In genomic region chr2L:14552141-14552748, dm6 we compare ENCODE assay signal across 1 fruit fly cellular context.
TF ChIP-seq lines count a peak whose summit lies in the region.

No protein-coding gene starts in this region.

TF ChIP-seq in whole organism, embryonic, 481 proteins besides CTCF, POLR2A, EP300 and RAD21 (continued from another document and continues in another):
- TF ChIP-seq CG17829 (tag; optimal IDR thresholded peaks at IDR 0.05; lab: Kevin White, UChicago) (peak; percentile 71), CG18476 (GFP tag; optimal IDR thresholded peaks at IDR 0.05; lab: Kevin White, UChicago) (peak; percentile 46), CG10321 (GFP tag; IDR thresholded peaks at IDR 0.05; lab: Robert Waterston, UW) (no peak), chm (GFP tag; IDR thresholded peaks at IDR 0.05; lab: Robert Waterston, UW) (peak; percentile 76), fru (optimal IDR thresholded peaks at IDR 0.05; lab: Kevin White, UChicago) (no peak), lola (GFP tag; optimal IDR thresholded peaks at IDR 0.05; lab: Kevin White, UChicago) (peak in 1 of 3 experiments; percentile 81), Awh (GFP tag; IDR thresholded peaks at IDR 0.05; lab: Robert Waterston, UW) (0 out of 2 replicates have a peak, but pooled peaks have one; percentile 21), bowl (GFP tag; IDR thresholded peaks at IDR 0.05; lab: Robert Waterston, UW) (no peak), CG12155 (GFP tag; optimal IDR thresholded peaks at IDR 0.05; lab: Kevin White, UChicago) (peak; percentile 29), tll (GFP tag; optimal IDR thresholded peaks at IDR 0.05; lab: Kevin White, UChicago) (peak in 1 of 2 experiments; percentile 8), esg (GFP tag; conservative IDR thresholded peaks at IDR 0.05; lab: Robert Waterston, UW) (no peak; the same call in 1 of the 2 replicates), dm (GFP tag; optimal IDR thresholded peaks at IDR 0.05; lab: Kevin White, UChicago) (peak; percentile 14), Xbp1 (GFP tag; optimal IDR thresholded peaks at IDR 0.05; lab: Kevin White, UChicago) (peak; percentile 64), CG7372 (GFP tag; IDR thresholded peaks at IDR 0.05; lab: Robert Waterston, UW) (no peak), Side (GFP tag; optimal IDR thresholded peaks at IDR 0.05; lab: Kevin White, UChicago) (peak; percentile 1), CG12659 (GFP tag; optimal IDR thresholded peaks at IDR 0.05; lab: Kevin White, UChicago) (peak; percentile 20), Abd-B (GFP tag; optimal IDR thresholded peaks at IDR 0.05; lab: Kevin White, UChicago) (no peak), al (GFP tag; IDR thresholded peaks at IDR 0.05; lab: Robert Waterston, UW) (no peak), Sin3A (optimal IDR thresholded peaks at IDR 0.05; lab: Kevin White, UChicago) (no peak), CG2712 (tag; optimal IDR thresholded peaks at IDR 0.05; lab: Kevin White, UChicago) (peak; percentile 78), grn (GFP tag; optimal IDR thresholded peaks at IDR 0.05; lab: Kevin White, UChicago) (no peak), CG2129 (GFP tag; IDR thresholded peaks at IDR 0.05; lab: Robert Waterston, UW; ENCODE audit: partially characterized antibody) (no peak), CoRest (tag; optimal IDR thresholded peaks at IDR 0.05; lab: Kevin White, UChicago) (peak; percentile 59), CG8359 (GFP tag; optimal IDR thresholded peaks at IDR 0.05; lab: Kevin White, UChicago; ENCODE audit: borderline replicate concordance) (peak; percentile 68), Hr39 (optimal IDR thresholded peaks at IDR 0.05; lab: Kevin White, UChicago) (no peak), CG11456 (GFP tag; IDR thresholded peaks at IDR 0.05; lab: Robert Waterston, UW) (no peak), Hr78 (GFP tag; optimal IDR thresholded peaks at IDR 0.05; lab: Kevin White, UChicago) (no peak), insv (GFP tag; optimal IDR thresholded peaks at IDR 0.05; lab: Kevin White, UChicago) (no peak), CG11093 (GFP tag; IDR thresholded peaks at IDR 0.05; lab: Robert Waterston, UW) (no peak), CG11085 (GFP tag; IDR thresholded peaks at IDR 0.05; lab: Robert Waterston, UW) (no peak), ATbp (GFP tag; optimal IDR thresholded peaks at IDR 0.05; lab: Kevin White, UChicago) (peak; percentile 63), sens-2 (GFP tag; IDR thresholded peaks at IDR 0.05; lab: Robert Waterston, UW) (0 out of 2 replicates have a peak, but pooled peaks have one; percentile 18), Asciz (GFP tag; optimal IDR thresholded peaks at IDR 0.05; lab: Kevin White, UChicago) (peak; percentile 22), CG8944 (GFP tag; optimal IDR thresholded peaks at IDR 0.05; lab: Kevin White, UChicago) (peak; percentile 54), jigr1 (GFP tag; IDR thresholded peaks at IDR 0.05; lab: Robert Waterston, UW) (no peak), Vsx1 (GFP tag; optimal IDR thresholded peaks at IDR 0.05; lab: Kevin White, UChicago) (peak; percentile 48), CG16815 (GFP tag; optimal IDR thresholded peaks at IDR 0.05; lab: Kevin White, UChicago) (peak; percentile 67), CG8388 (GFP tag; optimal IDR thresholded peaks at IDR 0.05; lab: Kevin White, UChicago) (peak; percentile 68), CG10274 (GFP tag; optimal IDR thresholded peaks at IDR 0.05; lab: Kevin White, UChicago) (no peak), grau (tag; optimal IDR thresholded peaks at IDR 0.05; lab: Kevin White, UChicago) (peak; percentile 61), vfl (GFP tag; optimal IDR thresholded peaks at IDR 0.05; lab: Kevin White, UChicago) (peak; percentile 12), cg (GFP tag; optimal IDR thresholded peaks at IDR 0.05; lab: Kevin White, UChicago) (no peak), sim (GFP tag; IDR thresholded peaks at IDR 0.05; lab: Robert Waterston, UW) (0 out of 2 replicates have a peak, but pooled peaks have one; percentile 31), Sry-β (GFP tag; optimal IDR thresholded peaks at IDR 0.05; lab: Kevin White, UChicago) (no peak), repo (GFP tag; optimal IDR thresholded peaks at IDR 0.05; lab: Kevin White, UChicago) (peak; percentile 33), Dip3 (GFP tag; optimal IDR thresholded peaks at IDR 0.05; lab: Kevin White, UChicago) (peak; percentile 25), Chrac-16 (GFP tag; optimal IDR thresholded peaks at IDR 0.05; lab: Kevin White, UChicago) (peak; percentile 62), CG10209 (GFP tag; optimal IDR thresholded peaks at IDR 0.05; lab: Kevin White, UChicago) (peak; percentile 61), CG33557 (GFP tag; optimal IDR thresholded peaks at IDR 0.05; lab: Kevin White, UChicago) (peak; percentile 27), kah (GFP tag; optimal IDR thresholded peaks at IDR 0.05; lab: Kevin White, UChicago) (no peak), az2 (GFP tag; optimal IDR thresholded peaks at IDR 0.05; lab: Kevin White, UChicago) (peak; percentile 54), CG8089 (GFP tag; optimal IDR thresholded peaks at IDR 0.05; lab: Kevin White, UChicago) (peak; percentile 64), Nf-YA (GFP tag; IDR thresholded peaks at IDR 0.05; lab: Robert Waterston, UW) (peak; percentile 49; the same call in 1 of the 2 replicates), CG17612 (GFP tag; IDR thresholded peaks at IDR 0.05; lab: Robert Waterston, UW) (no peak), sna (GFP tag; IDR thresholded peaks at IDR 0.05; lab: Robert Waterston, UW; ENCODE audit: partially characterized antibody) (no peak), Myb (GFP tag; optimal IDR thresholded peaks at IDR 0.05; lab: Kevin White, UChicago) (peak; percentile 43), CG42726 (GFP tag; IDR thresholded peaks at IDR 0.05; lab: Robert Waterston, UW; ENCODE audit: partially characterized antibody) (no peak), TFAM (GFP tag; optimal IDR thresholded peaks at IDR 0.05; lab: Kevin White, UChicago) (no peak), D (optimal IDR thresholded peaks at IDR 0.05; lab: Kevin White, UChicago) (no peak), D (GFP tag; optimal IDR thresholded peaks at IDR 0.05; lab: Kevin White, UChicago) (peak; percentile 56), h (optimal IDR thresholded peaks at IDR 0.05; lab: Kevin White, UChicago) (no peak), CG11723 (GFP tag; optimal IDR thresholded peaks at IDR 0.05; lab: Kevin White, UChicago) (peak; percentile 39), CG12219 (GFP tag; optimal IDR thresholded peaks at IDR 0.05; lab: Kevin White, UChicago) (peak; percentile 63), CG12744 (GFP tag; optimal IDR thresholded peaks at IDR 0.05; lab: Kevin White, UChicago) (peak; percentile 68), dmrt99B (tag; optimal IDR thresholded peaks at IDR 0.05; lab: Kevin White, UChicago) (peak; percentile 63), CG13296 (GFP tag; optimal IDR thresholded peaks at IDR 0.05; lab: Kevin White, UChicago) (no peak), Lpt (GFP tag; optimal IDR thresholded peaks at IDR 0.05; lab: Kevin White, UChicago) (no peak), ash1 (GFP tag; optimal IDR thresholded peaks at IDR 0.05; lab: Kevin White, UChicago) (no peak), Nf-YB (GFP tag; optimal IDR thresholded peaks at IDR 0.05; lab: Kevin White, UChicago) (peak; percentile 43), mirr (GFP tag; optimal IDR thresholded peaks at IDR 0.05; lab: Kevin White, UChicago) (no peak), CG7556 (GFP tag; optimal IDR thresholded peaks at IDR 0.05; lab: Kevin White, UChicago) (peak; percentile 71), trh (GFP tag; optimal IDR thresholded peaks at IDR 0.05; lab: Kevin White, UChicago) (no peak), tgo (GFP tag; IDR thresholded peaks at IDR 0.05; lab: Robert Waterston, UW) (peak; percentile 43; the same call in 2 of the 3 replicates), Adf1 (GFP tag; IDR thresholded peaks at IDR 0.05; lab: Robert Waterston, UW) (no peak), CG9932 (GFP tag; IDR thresholded peaks at IDR 0.05; lab: Robert Waterston, UW) (no peak), toy (GFP tag; IDR thresholded peaks at IDR 0.05; lab: Robert Waterston, UW) (no peak), Hsf (GFP tag; optimal IDR thresholded peaks at IDR 0.05; lab: Kevin White, UChicago) (peak; percentile 53), CG1602 (GFP tag; optimal IDR thresholded peaks at IDR 0.05; lab: Kevin White, UChicago) (peak; percentile 57), abd-A (tag; optimal IDR thresholded peaks at IDR 0.05; lab: Kevin White, UChicago) (no peak), CG7928 (GFP tag; optimal IDR thresholded peaks at IDR 0.05; lab: Kevin White, UChicago) (no peak), ken (GFP tag; IDR thresholded peaks at IDR 0.05; lab: Robert Waterston, UW) (peak; percentile 54; the same call in 1 of the 3 replicates), CG2199 (GFP tag; IDR thresholded peaks at IDR 0.05; lab: Robert Waterston, UW) (no peak), CG10431 (GFP tag; optimal IDR thresholded peaks at IDR 0.05; lab: Kevin White, UChicago) (no peak), Drgx (GFP tag; IDR thresholded peaks at IDR 0.05; lab: Robert Waterston, UW) (peak; percentile 62), CG3065 (GFP tag; optimal IDR thresholded peaks at IDR 0.05; lab: Kevin White, UChicago) (peak; percentile 25), ttk (GFP tag; IDR thresholded peaks at IDR 0.05; lab: Robert Waterston, UW) (no peak), CG16813 (GFP tag; IDR thresholded peaks at IDR 0.05; lab: Robert Waterston, UW; ENCODE audit: partially characterized antibody) (no peak), CG10565 (GFP tag; optimal IDR thresholded peaks at IDR 0.05; lab: Kevin White, UChicago) (no peak), CG7357 (GFP tag; IDR thresholded peaks at IDR 0.05; lab: Robert Waterston, UW) (peak; percentile 36; the same call in 1 of the 3 replicates), ap (GFP tag; IDR thresholded peaks at IDR 0.05; lab: Robert Waterston, UW) (no peak), D19B (GFP tag; optimal IDR thresholded peaks at IDR 0.05; lab: Kevin White, UChicago) (no peak), CG9609 (GFP tag; optimal IDR thresholded peaks at IDR 0.05; lab: Kevin White, UChicago) (peak; percentile 63), CG13424 (tag; optimal IDR thresholded peaks at IDR 0.05; lab: Kevin White, UChicago) (peak; percentile 56), crp (GFP tag; optimal IDR thresholded peaks at IDR 0.05; lab: Kevin White, UChicago) (no peak), CG10366 (GFP tag; IDR thresholded peaks at IDR 0.05; lab: Robert Waterston, UW) (peak; percentile 48), B-H2 (GFP tag; optimal IDR thresholded peaks at IDR 0.05; lab: Kevin White, UChicago) (no peak), CG10543 (GFP tag; optimal IDR thresholded peaks at IDR 0.05; lab: Kevin White, UChicago) (no peak), Ets97D (GFP tag; optimal IDR thresholded peaks at IDR 0.05; lab: Kevin White, UChicago) (peak; percentile 20), CG3281 (GFP tag; optimal IDR thresholded peaks at IDR 0.05; lab: Kevin White, UChicago) (peak; percentile 53), run (tag; optimal IDR thresholded peaks at IDR 0.05; lab: Kevin White, UChicago) (peak; percentile 11), CG9817 (tag; optimal IDR thresholded peaks at IDR 0.05; lab: Kevin White, UChicago) (peak; percentile 33), HLHmδ (GFP tag; optimal IDR thresholded peaks at IDR 0.05; lab: Kevin White, UChicago) (no peak), eve (GFP tag; optimal IDR thresholded peaks at IDR 0.05; lab: Kevin White, UChicago) (peak in 1 of 2 experiments; percentile 66), eyg (GFP tag; optimal IDR thresholded peaks at IDR 0.05; lab: Kevin White, UChicago) (peak; percentile 30), CG4328 (GFP tag; optimal IDR thresholded peaks at IDR 0.05; lab: Kevin White, UChicago) (no peak), mld (GFP tag; IDR thresholded peaks at IDR 0.05; lab: Robert Waterston, UW; ENCODE audit: partially characterized antibody) (no peak), CkIIα-i1 (GFP tag; IDR thresholded peaks at IDR 0.05; lab: Robert Waterston, UW) (no peak), tup (GFP tag; optimal IDR thresholded peaks at IDR 0.05; lab: Kevin White, UChicago) (no peak), CG17328 (GFP tag; IDR thresholded peaks at IDR 0.05; lab: Robert Waterston, UW) (peak; percentile 84), CG3726 (GFP tag; IDR thresholded peaks at IDR 0.05; lab: Robert Waterston, UW) (0 out of 3 replicates have a peak, but pooled peaks have one; percentile 40), dati (GFP tag; IDR thresholded peaks at IDR 0.05; lab: Robert Waterston, UW) (no peak), Atf-2 (GFP tag; optimal IDR thresholded peaks at IDR 0.05; lab: Kevin White, UChicago) (peak; percentile 71), ham (GFP tag; IDR thresholded peaks at IDR 0.05; lab: Robert Waterston, UW) (no peak), CG6765 (GFP tag; optimal IDR thresholded peaks at IDR 0.05; lab: Kevin White, UChicago) (no peak), Atf6 (GFP tag; IDR thresholded peaks at IDR 0.05; lab: Robert Waterston, UW) (peak; percentile 28; the same call in 1 of the 2 replicates), slbo (GFP tag; IDR thresholded peaks at IDR 0.05; lab: Robert Waterston, UW) (peak; percentile 38; the same call in 1 of the 2 replicates), hkb (optimal IDR thresholded peaks at IDR 0.05; lab: Kevin White, UChicago) (no peak), hkb (GFP tag; IDR thresholded peaks at IDR 0.05; lab: Robert Waterston, UW) (peak; percentile 55; the same call in 1 of the 2 replicates), D19A (tag; optimal IDR thresholded peaks at IDR 0.05; lab: Kevin White, UChicago) (peak; percentile 50), zfh1 (GFP tag; IDR thresholded peaks at IDR 0.05; lab: Robert Waterston, UW) (peak; percentile 83; the same call in 2 of the 3 replicates), shn (GFP tag; optimal IDR thresholded peaks at IDR 0.05; lab: Kevin White, UChicago) (peak; percentile 42), CG3847 (GFP tag; IDR thresholded peaks at IDR 0.05; lab: Robert Waterston, UW) (no peak), sd (tag; optimal IDR thresholded peaks at IDR 0.05; lab: Kevin White, UChicago) (no peak), CG14014 (GFP tag; IDR thresholded peaks at IDR 0.05; lab: Robert Waterston, UW) (0 out of 2 replicates have a peak, but pooled peaks have one; percentile 18), unc-4 (GFP tag; IDR thresholded peaks at IDR 0.05; lab: Robert Waterston, UW; ENCODE audit: partially characterized antibody) (no peak), pzg (GFP tag; optimal IDR thresholded peaks at IDR 0.05; lab: Kevin White, UChicago) (no peak), sqz (GFP tag; optimal IDR thresholded peaks at IDR 0.05; lab: Kevin White, UChicago) (peak; percentile 22), ase (GFP tag; IDR thresholded peaks at IDR 0.05; lab: Robert Waterston, UW) (no peak), org-1 (GFP tag; optimal IDR thresholded peaks at IDR 0.05; lab: Kevin White, UChicago) (peak; percentile 50), so (GFP tag; IDR thresholded peaks at IDR 0.05; lab: Robert Waterston, UW) (no peak), CG31388 (GFP tag; optimal IDR thresholded peaks at IDR 0.05; lab: Kevin White, UChicago) (peak; percentile 3), CG5180 (GFP tag; optimal IDR thresholded peaks at IDR 0.05; lab: Kevin White, UChicago) (no peak)
